Worm (Caenorhabditis elegans): Measurements from ENCODE around the gene eif-1.A.
A peak's percentile ranks its signal among the peaks of the same experiment; 100 is the strongest.

The eif-1.A gene

DNA sequence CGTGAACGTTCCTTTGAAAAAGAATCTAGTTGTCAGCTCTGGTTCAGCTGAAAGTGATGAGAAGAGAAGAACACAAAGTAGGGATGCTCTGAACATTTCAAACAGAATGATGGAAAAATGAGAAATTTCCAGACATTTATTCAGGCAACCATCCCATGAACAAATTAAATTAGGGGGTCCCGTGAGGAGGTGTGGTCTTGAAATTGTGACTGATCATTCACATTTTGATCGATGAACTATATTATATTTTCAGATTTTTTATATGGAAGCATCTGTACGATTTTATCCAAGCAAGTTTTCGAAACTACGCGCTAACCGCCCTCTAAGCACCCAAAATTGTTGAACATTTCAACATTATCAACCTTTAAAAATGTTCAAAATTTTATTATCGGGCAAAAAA, 34.7 kb upstream of the eif-1.A start, which contains the start of gene R11E3.19:
Gene R11E3.19, minus strand, starts transcription at position 101 of the 400 bp plus-strand sequence.
- TF ChIP-seq fkh-10 (GFP tag; optimal IDR thresholded peaks at IDR 0.05): no peak
- no peak for TF ChIP-seq ztf-16 (tag; optimal IDR thresholded peaks at IDR 0.05)
- TF ChIP-seq sox-2 (GFP tag; IDR thresholded peaks at IDR 0.05): no peak
- no peak for TF ChIP-seq ets-4 (tag; optimal IDR thresholded peaks at IDR 0.05)

- TF ChIP-seq nfya-1 (tag; optimal IDR thresholded peaks at IDR 0.05) (peak; percentile 96), ceh-34 (tag; optimal IDR thresholded peaks at IDR 0.05) (no peak)
Observed at ce11 chrIV:4776501-4776900, 34.2 kb upstream of the eif-1.A start.

- TF ChIP-seq hlh-6 (tag; optimal IDR thresholded peaks at IDR 0.05) (no peak), dmd-4 (tag; optimal IDR thresholded peaks at IDR 0.05; ENCODE audit: borderline replicate concordance) (no peak)
Observed at ce11 chrIV:4780129-4780528, 30.6 kb upstream of the eif-1.A start, which contains the start of gene set-15. TSS of gene set-15 (minus strand) at chrIV:4780229.

- TF ChIP-seq npax-4 (tag; optimal IDR thresholded peaks at IDR 0.05): no peak
- TF ChIP-seq ceh-31 (tag; optimal IDR thresholded peaks at IDR 0.05): no peak
- TF ChIP-seq F13H6.1 (tag; optimal IDR thresholded peaks at IDR 0.05): no peak
- TF ChIP-seq ttx-3 (tag; optimal IDR thresholded peaks at IDR 0.05): no peak
- no peak for TF ChIP-seq hlh-13 (GFP tag; optimal IDR thresholded peaks at IDR 0.05)
- TF ChIP-seq ceh-45 (GFP tag; IDR thresholded peaks at IDR 0.05): no peak
- no peak for TF ChIP-seq hlh-15 (tag; optimal IDR thresholded peaks at IDR 0.05)
- peak; percentile 15 for TF ChIP-seq madf-2 (tag; optimal IDR thresholded peaks at IDR 0.05)
- no peak for TF ChIP-seq fkh-10 (GFP tag; optimal IDR thresholded peaks at IDR 0.05)
- peak; percentile 23 for TF ChIP-seq elt-2 (tag; optimal IDR thresholded peaks at IDR 0.05)
- TF ChIP-seq K09A11.1 (tag; optimal IDR thresholded peaks at IDR 0.05; ENCODE audit: insufficient read depth): no peak
- TF ChIP-seq ama-1 (optimal IDR thresholded peaks at IDR 0.05): no peak
- TF ChIP-seq pha-4 (tag; optimal IDR thresholded peaks at IDR 0.05): no peak
- TF ChIP-seq zip-5 (tag; optimal IDR thresholded peaks at IDR 0.05): no peak
- peak; percentile 4 for TF ChIP-seq nfya-1 (tag; optimal IDR thresholded peaks at IDR 0.05)
- TF ChIP-seq gmeb-2 (tag; optimal IDR thresholded peaks at IDR 0.05): no peak
- TF ChIP-seq tbx-7 (tag; optimal IDR thresholded peaks at IDR 0.05): no peak
- TF ChIP-seq hlh-6 (tag; optimal IDR thresholded peaks at IDR 0.05): no peak
- peak; percentile 3 for TF ChIP-seq ceh-18 (tag; optimal IDR thresholded peaks at IDR 0.05)
- TF ChIP-seq pros-1 (tag; optimal IDR thresholded peaks at IDR 0.05): no peak
- no peak for TF ChIP-seq ref-2 (tag; optimal IDR thresholded peaks at IDR 0.05)
- TF ChIP-seq ceh-22 (tag; optimal IDR thresholded peaks at IDR 0.05): no peak
Observed at ce11 chrIV:4781123-4781522, 29.6 kb upstream of the eif-1.A start.

- peak; percentile 19 for TF ChIP-seq gmeb-2 (tag; optimal IDR thresholded peaks at IDR 0.05)
Observed at ce11 chrIV:4784687-4785086, 26.0 kb upstream of the eif-1.A start.

DNA sequence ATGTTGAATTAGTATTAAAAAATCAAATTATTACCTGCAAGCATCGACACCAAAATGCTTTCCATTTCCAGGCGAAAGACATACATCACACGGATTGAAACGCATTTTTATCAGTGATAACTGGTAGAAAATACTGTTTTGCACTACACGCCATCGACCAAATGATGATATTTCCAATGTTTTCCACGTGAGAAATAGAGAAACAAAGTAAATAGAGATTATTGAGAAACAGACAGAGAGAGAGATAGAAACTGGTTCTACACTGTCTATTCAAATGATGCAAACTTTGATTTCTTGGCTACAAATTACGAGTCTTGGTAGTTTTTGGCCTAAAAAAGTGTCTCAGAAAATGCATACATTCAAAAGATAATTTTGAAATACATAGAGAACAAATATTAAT, 22.4 kb upstream of the eif-1.A start, which contains the start of gene nhr-104:
Gene nhr-104, minus strand, starts transcription at position 361 of the 400 bp plus-strand sequence.
- TF ChIP-seq elt-2 (tag; optimal IDR thresholded peaks at IDR 0.05) (peak; percentile 29), odd-2 (tag; optimal IDR thresholded peaks at IDR 0.05) (no peak), pax-1 (tag; optimal IDR thresholded peaks at IDR 0.05) (no peak), eyg-1 (tag; optimal IDR thresholded peaks at IDR 0.05) (no peak), lim-6 (tag; optimal IDR thresholded peaks at IDR 0.05) (no peak)

DNA sequence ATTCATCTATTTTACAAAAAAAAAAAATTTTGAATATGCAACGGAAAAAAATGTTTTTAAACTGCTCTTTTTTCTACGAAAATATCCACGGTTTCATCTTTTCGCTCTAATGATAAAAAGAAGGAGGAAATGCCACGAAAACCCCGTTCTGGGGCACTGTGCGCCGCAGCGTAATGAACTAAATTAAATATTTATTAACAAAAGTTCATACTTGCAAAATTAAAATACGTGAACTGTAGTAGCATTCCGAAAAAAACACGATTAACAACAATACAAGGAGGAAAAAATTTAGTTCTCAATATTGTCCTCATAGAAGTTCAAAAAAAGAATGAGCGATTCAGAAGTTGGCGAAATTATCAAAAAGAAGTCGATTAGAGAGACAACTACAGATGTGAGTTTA, 21.3 kb upstream of the eif-1.A start, which contains the start of gene R11E3.1:
Gene R11E3.1, plus strand, starts transcription at position 301 of the 400 bp plus-strand sequence.
- TF ChIP-seq lim-6 (tag; optimal IDR thresholded peaks at IDR 0.05) (no peak), K09A11.1 (tag; optimal IDR thresholded peaks at IDR 0.05; ENCODE audit: insufficient read depth) (no peak), unc-42 (tag; optimal IDR thresholded peaks at IDR 0.05) (no peak), ceh-9 (tag; optimal IDR thresholded peaks at IDR 0.05) (no peak), K02D7.2 (tag; optimal IDR thresholded peaks at IDR 0.05) (no peak), syd-9 (tag; optimal IDR thresholded peaks at IDR 0.05) (no peak), tbx-2 (tag; optimal IDR thresholded peaks at IDR 0.05) (no peak), hlh-6 (tag; optimal IDR thresholded peaks at IDR 0.05) (no peak), odd-2 (tag; optimal IDR thresholded peaks at IDR 0.05) (no peak), ttx-3 (tag; optimal IDR thresholded peaks at IDR 0.05) (no peak), tbx-7 (tag; optimal IDR thresholded peaks at IDR 0.05) (no peak)
